Fruit fly (Drosophila melanogaster): Measurements from ENCODE around the gene hay.

- TF ChIP-seq Xbp1 (GFP tag; optimal IDR thresholded peaks at IDR 0.05) (no peak), CG1792 (GFP tag; optimal IDR thresholded peaks at IDR 0.05) (no peak), CG9797 (GFP tag; optimal IDR thresholded peaks at IDR 0.05) (no peak), HmgZ (tag; optimal IDR thresholded peaks at IDR 0.05) (no peak), CG17568 (GFP tag; optimal IDR thresholded peaks at IDR 0.05) (no peak), CG30431 (GFP tag; optimal IDR thresholded peaks at IDR 0.05) (no peak), Six4 (GFP tag; optimal IDR thresholded peaks at IDR 0.05) (no peak), Sox100B (GFP tag; optimal IDR thresholded peaks at IDR 0.05) (no peak), prd (optimal IDR thresholded peaks at IDR 0.05) (no peak), prd (GFP tag; IDR thresholded peaks at IDR 0.05) (no peak), CG12104 (GFP tag; optimal IDR thresholded peaks at IDR 0.05) (no peak), Doc2 (GFP tag; IDR thresholded peaks at IDR 0.05) (no peak)
Observed at dm6 chr3L:10674145-10674547, 43.3 kb downstream of the hay start.
